Fruit fly (Drosophila melanogaster) whole organism, embryonic: ENCODE measurements around the gene Cpr62Ba.

Experiments used
- B-H1 ChIP-seq: fragments of 200-800 bp; sonication (Bioruptor generic); IDR thresholded peaks from 3 replicates; pipeline ENCODE4 v1.3.6; 2022; ENCODE audit warnings: missing biosample characterization, missing genetic modification characterization
- CG12942 ChIP-seq: fragments of 200-800 bp; sonication (Bioruptor generic); optimal IDR thresholded peaks from 3 replicates; lab custom pipeline; 2016; ENCODE audit warnings: missing biosample characterization, missing genetic modification characterization
- CG14965 ChIP-seq: fragments of 200-800 bp; sonication (Bioruptor generic); optimal IDR thresholded peaks from 2 replicates; lab custom pipeline; 2016; ENCODE audit warnings: missing biosample characterization, missing genetic modification characterization, borderline replicate concordance
- CG15696 ChIP-seq: fragments of 200-800 bp; sonication (Bioruptor generic); optimal IDR thresholded peaks from 2 replicates; lab custom pipeline; 2019; ENCODE audit warnings: missing biosample characterization, mild to moderate bottlenecking, missing genetic modification characterization, moderate library complexity
- CG17568 ChIP-seq: fragments of 200-800 bp; sonication (Bioruptor generic); optimal IDR thresholded peaks from 2 replicates; lab custom pipeline; 2018; ENCODE audit warnings: missing biosample characterization, mild to moderate bottlenecking, missing genetic modification characterization, moderate library complexity
- CG17829 ChIP-seq: fragments of 200-800 bp; optimal IDR thresholded peaks from 2 replicates; lab custom pipeline; 2019; ENCODE audit warnings: missing biosample characterization, mild to moderate bottlenecking, missing genetic modification characterization, moderate library complexity
- CG18599 ChIP-seq: fragments of 200-800 bp; sonication (Bioruptor generic); optimal IDR thresholded peaks from 3 replicates; lab custom pipeline; 2017; ENCODE audit warnings: missing biosample characterization, missing genetic modification characterization, mild to moderate bottlenecking, moderate library complexity, missing genetic modification reagents
- CG2678 ChIP-seq: fragments of 200-800 bp; sonication (Bioruptor generic); optimal IDR thresholded peaks from 3 replicates; lab custom pipeline; 2019; ENCODE audit warnings: missing biosample characterization, mild to moderate bottlenecking, missing genetic modification characterization, moderate library complexity
- CG3065 ChIP-seq: fragments of 200-800 bp; sonication (Bioruptor generic); optimal IDR thresholded peaks from 2 replicates; lab custom pipeline; 2016; ENCODE audit warnings: missing biosample characterization, missing genetic modification characterization
- CG32767 ChIP-seq: fragments of 200-800 bp; sonication (Bioruptor generic); IDR thresholded peaks from 2 replicates; pipeline ENCODE4 v1.3.6; 2022; ENCODE audit warnings: missing biosample characterization, missing genetic modification characterization
- CG34376 ChIP-seq: fragments of 200-800 bp; sonication (Bioruptor generic); optimal IDR thresholded peaks from 2 replicates; lab custom pipeline; 2018; ENCODE audit warnings: missing biosample characterization, mild to moderate bottlenecking, missing genetic modification characterization
- CG3995 ChIP-seq: fragments of 200-800 bp; sonication (Bioruptor generic); optimal IDR thresholded peaks from 3 replicates; lab custom pipeline; 2016; ENCODE audit warnings: missing biosample characterization, missing genetic modification characterization
- CG4360 ChIP-seq: fragments of 200-800 bp; sonication (Bioruptor generic); IDR thresholded peaks from 2 replicates; pipeline ENCODE4 v1.3.6; 2022; ENCODE audit warnings: missing biosample characterization, missing genetic modification characterization
- CG4424 ChIP-seq: fragments of 200-800 bp; sonication (Bioruptor generic); optimal IDR thresholded peaks from 3 replicates; lab custom pipeline; 2016; ENCODE audit warnings: missing biosample characterization, missing genetic modification characterization
- CG5953 ChIP-seq: fragments of 200-800 bp; sonication (Bioruptor generic); IDR thresholded peaks from 2 replicates; pipeline ENCODE4 v1.3.6; 2022; ENCODE audit warnings: missing biosample characterization, missing genetic modification characterization
- CG6791 ChIP-seq: fragments of 200-800 bp; sonication (Bioruptor generic); IDR thresholded peaks from 3 replicates; pipeline ENCODE4 v1.3.6; 2022; ENCODE audit warnings: missing biosample characterization, missing genetic modification characterization; ENCODE audit not compliant: partially characterized antibody
- CG7556 ChIP-seq: fragments of 200-800 bp; sonication (Bioruptor generic); optimal IDR thresholded peaks from 2 replicates; lab custom pipeline; 2017; ENCODE audit warnings: missing biosample characterization, mild to moderate bottlenecking, missing genetic modification characterization
- CG8478 ChIP-seq: fragments of >200 bp; optimal IDR thresholded peaks from 2 replicates; lab custom pipeline; 2018
- CG9609 ChIP-seq: fragments of 200-800 bp; sonication (Bioruptor generic); optimal IDR thresholded peaks from 3 replicates; lab custom pipeline; 2016; ENCODE audit warnings: missing biosample characterization, missing genetic modification characterization
- Elba2 ChIP-seq: fragments of 200-800 bp; sonication (Bioruptor generic); optimal IDR thresholded peaks from 3 replicates; lab custom pipeline; 2016; ENCODE audit warnings: missing biosample characterization, missing genetic modification characterization
- HHEX ChIP-seq: fragments of 200-800 bp; sonication (Bioruptor generic); optimal IDR thresholded peaks from 3 replicates; lab custom pipeline; 2017; ENCODE audit warnings: missing biosample characterization, mild to moderate bottlenecking, missing genetic modification characterization, missing genetic modification reagents
- Mrtf ChIP-seq: fragments of 200-800 bp; sonication (Bioruptor generic); IDR thresholded peaks from 3 replicates; pipeline ENCODE4 v1.3.6; 2022; ENCODE audit warnings: missing biosample characterization, missing genetic modification characterization
- NC2β ChIP-seq: fragments of 200-800 bp; sonication (Bioruptor generic); optimal IDR thresholded peaks from 2 replicates; lab custom pipeline; 2016; ENCODE audit warnings: missing biosample characterization, missing genetic modification characterization
- NFAT ChIP-seq: fragments of 200-800 bp; sonication (Bioruptor generic); IDR thresholded peaks from 2 replicates; pipeline ENCODE4 v1.3.6; 2022; ENCODE audit warnings: missing biosample characterization, missing genetic modification characterization
- Nf-YC ChIP-seq: fragments of 200-800 bp; optimal IDR thresholded peaks from 3 replicates; lab custom pipeline; 2019; ENCODE audit warnings: missing biosample characterization, mild to moderate bottlenecking, missing genetic modification characterization, moderate library complexity
- Sox100B ChIP-seq: fragments of 200-800 bp; sonication (Bioruptor generic); optimal IDR thresholded peaks from 3 replicates; lab custom pipeline; 2018; ENCODE audit warnings: missing biosample characterization, mild to moderate bottlenecking, missing genetic modification characterization
- aop ChIP-seq: fragments of 200-800 bp; sonication (Bioruptor generic); IDR thresholded peaks from 2 replicates; pipeline ENCODE4 v1.3.6; 2022; ENCODE audit warnings: missing biosample characterization, missing genetic modification characterization
- ase ChIP-seq: fragments of 200-800 bp; sonication (Bioruptor generic); IDR thresholded peaks from 3 replicates; pipeline ENCODE4 v1.3.6; 2022; ENCODE audit warnings: missing biosample characterization, missing genetic modification characterization
- btn ChIP-seq: fragments of 200-800 bp; sonication (Bioruptor generic); optimal IDR thresholded peaks from 2 replicates; lab custom pipeline; 2016; ENCODE audit warnings: missing biosample characterization, missing genetic modification characterization
- ci ChIP-seq: fragments of 200-800 bp; sonication (Bioruptor generic); IDR thresholded peaks from 3 replicates; pipeline ENCODE4 v1.3.6; 2022; ENCODE audit warnings: missing biosample characterization, missing genetic modification characterization
- croc ChIP-seq: fragments of 200-800 bp; sonication (Bioruptor generic); conservative IDR thresholded peaks from 3 replicates; pipeline ENCODE4 v1.3.6; 2022; ENCODE audit warnings: missing biosample characterization, missing genetic modification characterization
- cwo ChIP-seq: fragments of 200-800 bp; sonication (Bioruptor generic); optimal IDR thresholded peaks from 3 replicates; lab custom pipeline; 2017; ENCODE audit warnings: missing biosample characterization, missing genetic modification characterization, mild to moderate bottlenecking, moderate library complexity, missing genetic modification reagents
- dmrt11E ChIP-seq: fragments of 200-800 bp; sonication (Bioruptor generic); optimal IDR thresholded peaks from 3 replicates; lab custom pipeline; 2018; ENCODE audit warnings: missing biosample characterization, mild to moderate bottlenecking, missing genetic modification characterization, moderate library complexity
- esg ChIP-seq: fragments of 200-800 bp; sonication (Bioruptor generic); conservative IDR thresholded peaks from 2 replicates; pipeline ENCODE4 v1.3.6; 2022; ENCODE audit warnings: missing biosample characterization, missing genetic modification characterization
- gcm ChIP-seq: fragments of 200-800 bp; sonication (Bioruptor generic); optimal IDR thresholded peaks from 2 replicates; lab custom pipeline; 2019; ENCODE audit warnings: missing biosample characterization, mild to moderate bottlenecking, missing genetic modification characterization, moderate library complexity
- gfzf ChIP-seq: fragments of 200-800 bp; sonication (Bioruptor generic); optimal IDR thresholded peaks from 2 replicates; lab custom pipeline; 2016; ENCODE audit warnings: missing biosample characterization, mild to moderate bottlenecking, missing genetic modification characterization, moderate library complexity
- gsb-n ChIP-seq: fragments of 200-800 bp; sonication (Bioruptor generic); optimal IDR thresholded peaks from 3 replicates; lab custom pipeline; 2018; ENCODE audit warnings: missing biosample characterization, mild to moderate bottlenecking, missing genetic modification characterization
- h ChIP-seq: fragments of >200 bp; optimal IDR thresholded peaks from 2 replicates; lab custom pipeline; 2017
- hbn ChIP-seq: fragments of 200-800 bp; sonication (Bioruptor generic); IDR thresholded peaks from 2 replicates; pipeline ENCODE4 v1.3.6; 2022; ENCODE audit warnings: missing biosample characterization, missing genetic modification characterization; ENCODE audit not compliant: partially characterized antibody
- hkb ChIP-seq, 2 experiments: fragments of 200-800 bp in 1 of 2; fragments of >200 bp in 1 of 2; sonication (Bioruptor generic) in 1 of 2; IDR thresholded peaks in 1 of 2; optimal IDR thresholded peaks in 1 of 2; 2 replicates each; pipeline versions ENCODE4 v1.3.6 to Lab custom; 2017 to 2022; ENCODE audit warnings: missing biosample characterization in 1 of 2, missing genetic modification characterization in 1 of 2
- jumu ChIP-seq: fragments of 200-800 bp; sonication (Bioruptor generic); optimal IDR thresholded peaks from 3 replicates; lab custom pipeline; 2016; ENCODE audit warnings: missing biosample characterization, missing genetic modification characterization
- klu ChIP-seq: fragments of 200-800 bp; sonication (Bioruptor generic); IDR thresholded peaks from 2 replicates; pipeline ENCODE4 v1.3.6; 2022; ENCODE audit warnings: missing biosample characterization, missing genetic modification characterization
- lola ChIP-seq, 3 experiments: fragments of >200 bp in 2 of 3; fragments of 200-800 bp in 1 of 3; sonication (Bioruptor generic) in 1 of 3; optimal IDR thresholded peaks; 2 replicates each; lab custom pipeline; 2017 to 2019; ENCODE audit warnings: missing biosample characterization in 3 of 3, missing genetic modification characterization in 3 of 3, mild to moderate bottlenecking in 1 of 3, moderate library complexity in 1 of 3
- mam ChIP-seq: fragments of 200-800 bp; sonication (Bioruptor generic); optimal IDR thresholded peaks from 3 replicates; lab custom pipeline; 2016; ENCODE audit warnings: missing biosample characterization, missing genetic modification characterization
- nom ChIP-seq: fragments of 200-800 bp; sonication (Bioruptor generic); optimal IDR thresholded peaks from 2 replicates; lab custom pipeline; 2017; ENCODE audit warnings: missing biosample characterization, missing genetic modification characterization, mild to moderate bottlenecking, moderate library complexity, missing genetic modification reagents
- pfk ChIP-seq: fragments of 200-800 bp; sonication (Bioruptor generic); optimal IDR thresholded peaks from 2 replicates; lab custom pipeline; 2018; ENCODE audit warnings: missing biosample characterization, mild to moderate bottlenecking, missing genetic modification characterization, moderate library complexity
- schlank ChIP-seq: fragments of 200-800 bp; sonication (Bioruptor generic); optimal IDR thresholded peaks from 2 replicates; lab custom pipeline; 2018; ENCODE audit warnings: missing biosample characterization, mild to moderate bottlenecking, missing genetic modification characterization
- stwl ChIP-seq: fragments of 200-800 bp; sonication (Bioruptor generic); optimal IDR thresholded peaks from 3 replicates; lab custom pipeline; 2018; ENCODE audit warnings: missing biosample characterization, mild to moderate bottlenecking, missing genetic modification characterization, moderate library complexity
- zfh1 ChIP-seq: fragments of 200-800 bp; sonication (Bioruptor generic); IDR thresholded peaks from 3 replicates; pipeline ENCODE4 v1.3.6; 2022; ENCODE audit warnings: missing biosample characterization, missing genetic modification characterization

The Cpr62Ba gene

DNA sequence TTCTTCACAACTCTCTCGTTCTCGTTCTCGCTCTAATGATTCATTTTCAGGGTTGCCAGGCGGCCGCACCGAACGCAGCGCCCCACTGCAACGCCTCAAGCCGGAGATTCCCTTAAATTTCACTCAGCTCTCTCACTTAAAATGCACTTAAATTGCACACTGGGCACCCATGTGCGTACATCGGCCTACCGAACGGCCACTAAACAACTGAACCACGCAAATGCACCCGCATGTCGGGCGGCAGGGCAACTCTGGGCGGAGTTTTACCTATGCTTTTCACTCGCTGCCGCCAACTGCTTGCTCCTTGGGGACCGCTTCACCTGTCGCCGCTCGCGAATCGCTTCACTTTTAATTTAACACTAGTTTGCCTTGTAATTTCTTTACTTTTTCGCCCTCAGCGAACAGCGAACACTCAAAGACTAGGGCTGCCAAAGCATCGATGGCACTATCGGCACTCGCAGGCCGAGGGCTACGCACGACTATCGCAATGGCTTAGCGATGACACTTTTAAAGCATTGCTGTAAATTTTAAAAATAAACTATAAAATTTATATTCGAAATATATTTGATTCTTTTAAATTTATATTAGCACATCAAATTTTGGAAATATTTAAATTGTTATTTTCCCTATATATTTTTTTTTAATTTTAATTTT is 30.3 kb upstream of the Cpr62Ba start, which contains the start of gene Rap1 (continued):
- TF ChIP-seq esg (GFP tag; lab: Robert Waterston, UW), result peak; percentile 26; the same call in 1 of the 2 replicates
- TF ChIP-seq CG14965, result no peak
- peak; percentile 16 for TF ChIP-seq gfzf (GFP tag; lab: Kevin White, UChicago)
- TF ChIP-seq cwo (GFP tag; lab: Kevin White, UChicago), result peak; percentile 6
- peak; percentile 36 for TF ChIP-seq NC2β (GFP tag; lab: Kevin White, UChicago)
- TF ChIP-seq CG9609 (GFP tag; lab: Kevin White, UChicago), result peak; percentile 29
- peak; percentile 80 for TF ChIP-seq klu (GFP tag; lab: Robert Waterston, UW)
- TF ChIP-seq CG5953 (GFP tag; lab: Robert Waterston, UW), result no peak
- TF ChIP-seq CG6791 (GFP tag; lab: Robert Waterston, UW), result peak; percentile 95
- peak; percentile 77 for TF ChIP-seq CG17829 (tag; lab: Kevin White, UChicago)
- no peak for TF ChIP-seq CG4360 (GFP tag; lab: Robert Waterston, UW)
- TF ChIP-seq B-H1 (GFP tag; lab: Robert Waterston, UW), result peak; percentile 49
- TF ChIP-seq zfh1 (GFP tag; lab: Robert Waterston, UW), result peak; percentile 60
- TF ChIP-seq CG15696, result peak; percentile 70
- peak; percentile 62; the same call in 2 of the 3 replicates for TF ChIP-seq ase
- peak; percentile 54 for TF ChIP-seq CG34376 (GFP tag; lab: Kevin White, UChicago)
- no peak for TF ChIP-seq Sox100B (GFP tag; lab: Kevin White, UChicago)
- peak; percentile 57 for TF ChIP-seq dmrt11E (tag; lab: Kevin White, UChicago)
- TF ChIP-seq schlank (tag; lab: Kevin White, UChicago), result no peak
- peak; percentile 51; the same call in 2 of the 3 replicates for TF ChIP-seq croc (GFP tag; lab: Robert Waterston, UW)
- no peak for TF ChIP-seq h (lab: Kevin White, UChicago)
- no peak for TF ChIP-seq CG3995 (GFP tag; lab: Kevin White, UChicago)
- no peak for TF ChIP-seq hkb (optimal IDR thresholded peaks at IDR 0.05; lab: Kevin White, UChicago)
- 0 out of 2 replicates have a peak, but pooled peaks have one; percentile 41 for TF ChIP-seq hkb (GFP tag; IDR thresholded peaks at IDR 0.05; lab: Robert Waterston, UW)
- peak; percentile 16 for TF ChIP-seq CG12942
- TF ChIP-seq HHEX, result peak; percentile 60
- peak; percentile 69 for TF ChIP-seq jumu (GFP tag; lab: Kevin White, UChicago)
- peak; percentile 59 for TF ChIP-seq ci (GFP tag; lab: Robert Waterston, UW)
- TF ChIP-seq Nf-YC (tag; lab: Kevin White, UChicago), result peak; percentile 68
- TF ChIP-seq stwl, result peak; percentile 27
- TF ChIP-seq CG18599 (GFP tag; lab: Kevin White, UChicago), result peak; percentile 71
- peak; percentile 9; the same call in 1 of the 2 replicates for TF ChIP-seq aop
- TF ChIP-seq NFAT, result peak; percentile 89
- TF ChIP-seq Mrtf (GFP tag; lab: Robert Waterston, UW), result peak; percentile 68
- TF ChIP-seq CG4424, result peak; percentile 76
- no peak for TF ChIP-seq btn
- peak; percentile 84 for TF ChIP-seq hbn
- TF ChIP-seq gcm (GFP tag; lab: Kevin White, UChicago), result peak; percentile 55
- peak; percentile 74 for TF ChIP-seq CG2678 (tag; lab: Kevin White, UChicago)
- TF ChIP-seq CG3065 (GFP tag; lab: Kevin White, UChicago), result no peak
- no peak for TF ChIP-seq CG17568 (GFP tag; lab: Kevin White, UChicago)
- peak in 1 of 3 experiments; percentile 43 for TF ChIP-seq lola (GFP tag; optimal IDR thresholded peaks at IDR 0.05; lab: Kevin White, UChicago)
- no peak for TF ChIP-seq pfk (GFP tag; lab: Kevin White, UChicago)
- TF ChIP-seq Elba2 (GFP tag; lab: Kevin White, UChicago), result no peak
- TF ChIP-seq CG7556 (GFP tag; lab: Kevin White, UChicago), result peak; percentile 23
- no peak; the same call in none of the 2 replicates for TF ChIP-seq CG32767 (GFP tag; lab: Robert Waterston, UW)
- no peak for TF ChIP-seq nom
- TF ChIP-seq mam (GFP tag; lab: Kevin White, UChicago), result peak; percentile 81
- TF ChIP-seq CG8478 (lab: Kevin White, UChicago), result peak; percentile 47
- TF ChIP-seq gsb-n, result no peak
